Worm (Caenorhabditis elegans) whole organism, late embryonic: Measurements from ENCODE around the gene D2023.4.
A peak's percentile ranks its signal among the peaks of the same experiment; 100 is the strongest.

Experiments
- C08G9.2 ChIP-seq: sonication (generic microtip); optimal IDR thresholded peaks from 2 replicates; lab custom pipeline; 2016; ENCODE audit warnings: mild to moderate bottlenecking, missing genetic modification characterization, moderate library complexity, missing compliant biosample characterization
- F13H6.1 ChIP-seq: sonication (generic microtip); optimal IDR thresholded peaks from 2 replicates; lab custom pipeline; 2016; ENCODE audit warnings: missing genetic modification characterization, missing compliant biosample characterization
- K02D7.2 ChIP-seq: sonication (generic microtip); optimal IDR thresholded peaks from 2 replicates; lab custom pipeline; 2017; ENCODE audit warnings: mild to moderate bottlenecking, missing genetic modification characterization, missing compliant biosample characterization
- K09A11.1 ChIP-seq: sonication (generic microtip); optimal IDR thresholded peaks from 2 replicates; lab custom pipeline; 2017; ENCODE audit warnings: antibody characterized with exemption, mild to moderate bottlenecking, missing genetic modification characterization, missing compliant biosample characterization; ENCODE audit not compliant: insufficient read depth
- T23F11.4 ChIP-seq: fragments of 200-800 bp; sonication (Bioruptor generic); optimal IDR thresholded peaks from 2 replicates; lab custom pipeline; 2018; ENCODE audit warnings: mild to moderate bottlenecking, missing genetic modification characterization, missing compliant biosample characterization
- Y22D7AL.16 ChIP-seq: sonication (generic microtip); optimal IDR thresholded peaks from 2 replicates; lab custom pipeline; 2016; ENCODE audit warnings: missing genetic modification characterization, missing compliant biosample characterization
- ceh-14 ChIP-seq: sonication (generic microtip); optimal IDR thresholded peaks from 2 replicates; lab custom pipeline; 2016; ENCODE audit warnings: missing genotype, missing genetic modification characterization, missing compliant biosample characterization
- ceh-18 ChIP-seq: sonication (generic microtip); optimal IDR thresholded peaks from 2 replicates; lab custom pipeline; 2016; ENCODE audit warnings: missing genetic modification characterization, missing compliant biosample characterization
- ceh-19 ChIP-seq: fragments of 200-800 bp; sonication (Bioruptor generic); optimal IDR thresholded peaks from 2 replicates; lab custom pipeline; 2018; ENCODE audit warnings: mild to moderate bottlenecking, missing genetic modification characterization, missing compliant biosample characterization
- ceh-2 ChIP-seq: sonication (generic microtip); optimal IDR thresholded peaks from 2 replicates; lab custom pipeline; 2016; ENCODE audit warnings: missing genotype, missing genetic modification characterization, missing compliant biosample characterization
- ceh-22 ChIP-seq: sonication (generic microtip); optimal IDR thresholded peaks from 2 replicates; lab custom pipeline; 2017; ENCODE audit warnings: missing biosample characterization, missing genetic modification characterization
- ceh-24 ChIP-seq: sonication (generic microtip); optimal IDR thresholded peaks from 2 replicates; lab custom pipeline; 2016; ENCODE audit warnings: mild to moderate bottlenecking, missing genetic modification characterization, missing compliant biosample characterization
- ceh-31 ChIP-seq: sonication (generic microtip); optimal IDR thresholded peaks from 2 replicates; lab custom pipeline; 2016; ENCODE audit warnings: missing genetic modification characterization, missing compliant biosample characterization
- ceh-45 ChIP-seq: fragments of 200-800 bp; sonication (Bioruptor generic); IDR thresholded peaks from 2 replicates; pipeline ENCODE4 v1.3.6; 2022; ENCODE audit warnings: missing genetic modification reagents, missing genetic modification characterization, missing compliant biosample characterization
- ceh-48 ChIP-seq: sonication (generic microtip); optimal IDR thresholded peaks from 2 replicates; lab custom pipeline; 2016; ENCODE audit warnings: missing genetic modification characterization, inconsistent platforms, missing compliant biosample characterization
- che-1 ChIP-seq: sonication (generic microtip); optimal IDR thresholded peaks from 2 replicates; lab custom pipeline; 2016; ENCODE audit warnings: mild to moderate bottlenecking, missing genetic modification characterization, missing compliant biosample characterization
- dmd-4 ChIP-seq: sonication (generic microtip); optimal IDR thresholded peaks from 2 replicates; lab custom pipeline; 2016; ENCODE audit warnings: borderline replicate concordance, missing genetic modification characterization, missing compliant biosample characterization
- dve-1 ChIP-seq: sonication (generic microtip); optimal IDR thresholded peaks from 2 replicates; lab custom pipeline; 2017; ENCODE audit warnings: antibody characterized with exemption, mild to moderate bottlenecking, missing genetic modification characterization, missing compliant biosample characterization
- elt-2 ChIP-seq: sonication (generic microtip); optimal IDR thresholded peaks from 2 replicates; lab custom pipeline; 2016; ENCODE audit warnings: missing genetic modification reagents, missing genetic modification characterization, missing compliant biosample characterization
- elt-4 ChIP-seq: sonication (generic microtip); optimal IDR thresholded peaks from 2 replicates; lab custom pipeline; 2016; ENCODE audit warnings: missing genetic modification characterization, missing compliant biosample characterization
- fkh-10 ChIP-seq: fragments of 150-350 bp; optimal IDR thresholded peaks from 2 replicates; lab custom pipeline; 2014; ENCODE audit warnings: missing biosample characterization, missing genetic modification reagents, missing genetic modification characterization
- gmeb-2 ChIP-seq: sonication (generic microtip); optimal IDR thresholded peaks from 2 replicates; lab custom pipeline; 2016; ENCODE audit warnings: missing genetic modification characterization, inconsistent platforms, missing compliant biosample characterization
- hlh-13 ChIP-seq: fragments of 200-800 bp; sonication (Bioruptor generic); optimal IDR thresholded peaks from 2 replicates; lab custom pipeline; 2018; ENCODE audit warnings: mild to moderate bottlenecking, missing genetic modification characterization, missing compliant biosample characterization
- hlh-15 ChIP-seq: sonication (generic microtip); optimal IDR thresholded peaks from 2 replicates; lab custom pipeline; 2016; ENCODE audit warnings: missing genetic modification characterization, missing compliant biosample characterization
- hlh-6 ChIP-seq: sonication (generic microtip); optimal IDR thresholded peaks from 2 replicates; lab custom pipeline; 2016; ENCODE audit warnings: missing genotype, missing genetic modification characterization, missing compliant biosample characterization
- lim-6 ChIP-seq: sonication (generic microtip); optimal IDR thresholded peaks from 2 replicates; lab custom pipeline; 2016; ENCODE audit warnings: missing genetic modification characterization, missing compliant biosample characterization
- mec-3 ChIP-seq: sonication (generic microtip); optimal IDR thresholded peaks from 2 replicates; lab custom pipeline; 2016; ENCODE audit warnings: borderline replicate concordance, missing genetic modification characterization, missing compliant biosample characterization
- nhr-232 ChIP-seq: sonication (generic microtip); optimal IDR thresholded peaks from 2 replicates; lab custom pipeline; 2016; ENCODE audit warnings: missing genetic modification characterization, missing compliant biosample characterization
- npax-4 ChIP-seq: sonication (generic microtip); optimal IDR thresholded peaks from 2 replicates; lab custom pipeline; 2016; ENCODE audit warnings: missing genetic modification characterization, missing compliant biosample characterization
- odd-2 ChIP-seq: sonication (generic microtip); optimal IDR thresholded peaks from 2 replicates; lab custom pipeline; 2017; ENCODE audit warnings: antibody characterized with exemption, mild to moderate bottlenecking, missing genetic modification characterization, missing compliant biosample characterization
- pag-3 ChIP-seq: sonication (generic microtip); optimal IDR thresholded peaks from 2 replicates; lab custom pipeline; 2016; ENCODE audit warnings: missing compliant biosample characterization, missing genetic modification characterization, borderline replicate concordance
- pat-9 ChIP-seq: fragments of 200-800 bp; sonication (Bioruptor generic); optimal IDR thresholded peaks from 2 replicates; lab custom pipeline; 2018; ENCODE audit warnings: mild to moderate bottlenecking, missing genetic modification characterization, moderate library complexity, missing compliant biosample characterization
- pax-1 ChIP-seq: fragments of 150-350 bp; optimal IDR thresholded peaks from 2 replicates; lab custom pipeline; 2014; ENCODE audit warnings: missing biosample characterization, missing genetic modification characterization
- pha-2 ChIP-seq: sonication (generic microtip); optimal IDR thresholded peaks from 2 replicates; lab custom pipeline; 2017; ENCODE audit warnings: mild to moderate bottlenecking, missing genetic modification characterization, missing compliant biosample characterization
- pha-4 ChIP-seq: fragments of 150-350 bp; optimal IDR thresholded peaks from 2 replicates; lab custom pipeline; 2018; ENCODE audit warnings: missing biosample characterization, missing genetic modification reagents, missing genetic modification characterization
- ref-2 ChIP-seq: sonication (generic microtip); optimal IDR thresholded peaks from 2 replicates; lab custom pipeline; 2016; ENCODE audit warnings: missing genetic modification characterization, missing compliant biosample characterization
- sdc-2 ChIP-seq: sonication (generic microtip); optimal IDR thresholded peaks from 2 replicates; lab custom pipeline; 2016; ENCODE audit warnings: missing genotype, missing genetic modification characterization, missing compliant biosample characterization
- sox-4 ChIP-seq: sonication (generic microtip); optimal IDR thresholded peaks from 2 replicates; lab custom pipeline; 2017; ENCODE audit warnings: mild to moderate bottlenecking, missing genetic modification characterization, inconsistent platforms, missing compliant biosample characterization
- tbx-2 ChIP-seq: sonication (generic microtip); optimal IDR thresholded peaks from 2 replicates; lab custom pipeline; 2016; ENCODE audit warnings: missing genetic modification characterization, missing compliant biosample characterization
- ttx-3 ChIP-seq: sonication (generic microtip); optimal IDR thresholded peaks from 2 replicates; lab custom pipeline; 2016; ENCODE audit warnings: missing genetic modification reagents, missing genetic modification characterization, missing compliant biosample characterization
- unc-3 ChIP-seq, 2 experiments: fragments of 200-800 bp in 1 of 2; sonication (Bioruptor generic) in 1 of 2; sonication (generic microtip) in 1 of 2; conservative IDR thresholded peaks in 1 of 2; optimal IDR thresholded peaks in 1 of 2; 2 replicates each; pipeline versions ENCODE4 v1.3.6 to Lab custom; 2016 to 2022; ENCODE audit warnings: missing compliant biosample characterization in 2 of 2, missing genetic modification characterization in 2 of 2, missing genetic modification reagents in 1 of 2
- unc-86 ChIP-seq: sonication (generic microtip); optimal IDR thresholded peaks from 2 replicates; lab custom pipeline; 2016; ENCODE audit warnings: missing genetic modification characterization, missing compliant biosample characterization
- ztf-16 ChIP-seq: sonication (generic microtip); optimal IDR thresholded peaks from 2 replicates; lab custom pipeline; 2017; ENCODE audit warnings: missing genetic modification characterization, missing compliant biosample characterization

Gene D2023.4

DNA sequence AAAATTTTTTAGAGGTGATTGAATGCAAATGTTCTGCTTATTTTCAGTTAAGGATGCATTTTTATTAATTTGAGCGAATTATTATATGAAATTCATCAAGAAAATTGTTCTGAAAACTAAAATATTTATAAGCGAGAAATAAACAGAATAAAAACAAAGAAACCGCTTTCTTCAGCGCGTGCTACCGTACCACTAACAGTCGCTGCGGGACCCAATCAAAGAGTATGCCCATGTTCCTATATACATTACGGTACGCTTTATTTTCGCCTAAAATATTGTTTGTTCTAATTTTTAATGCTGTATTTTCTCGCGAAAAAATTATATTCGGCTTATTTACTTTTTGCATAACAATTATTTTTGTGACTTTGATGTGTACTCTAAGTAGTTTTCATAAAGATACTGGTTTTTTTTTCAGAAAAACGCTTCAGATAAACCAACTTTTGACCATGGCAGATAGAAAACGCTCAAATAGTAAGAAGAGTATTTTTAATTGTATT is 37.8 kb downstream of the D2023.4 start, which contains the start of gene F55A11.8:
TSS of gene F55A11.8 (plus strand) at position 447 of the 497 bp plus-strand sequence.
- no peak for TF ChIP-seq ceh-22
- TF ChIP-seq, all 69 proteins: peak for 0

ce11 chrV:11787258-11787657 is 38.3 kb downstream of the D2023.4 start, which contains the start of gene F55A11.7:
Gene F55A11.7 (minus strand): TSS chrV:11787443.
- TF ChIP-seq tbx-2 (tag; lab: Kevin White, UChicago) (no peak), F13H6.1 (tag; lab: Kevin White, UChicago) (no peak), pha-4 (tag; lab: Kevin White, UChicago) (no peak), hlh-13 (GFP tag; lab: Kevin White, UChicago) (no peak), elt-4 (tag; lab: Kevin White, UChicago) (no peak), ref-2 (tag; lab: Kevin White, UChicago) (no peak), nhr-232 (tag; lab: Kevin White, UChicago) (no peak), ceh-24 (tag; lab: Kevin White, UChicago) (no peak), Y22D7AL.16 (tag; lab: Kevin White, UChicago) (no peak), npax-4 (tag; lab: Kevin White, UChicago) (no peak), K09A11.1 (tag; lab: Kevin White, UChicago) (no peak), pax-1 (tag; lab: Kevin White, UChicago) (no peak), ceh-19 (GFP tag; lab: Kevin White, UChicago) (no peak), unc-3 (GFP tag; conservative IDR thresholded peaks at IDR 0.05; lab: Robert Waterston, UW) (no peak), unc-3 (tag; optimal IDR thresholded peaks at IDR 0.05; lab: Kevin White, UChicago) (no peak), odd-2 (tag; lab: Kevin White, UChicago) (no peak), ceh-2 (tag; lab: Kevin White, UChicago) (no peak), elt-2 (tag; lab: Kevin White, UChicago) (no peak), ceh-45 (GFP tag; lab: Robert Waterston, UW) (no peak), ceh-48 (no peak)

DNA sequence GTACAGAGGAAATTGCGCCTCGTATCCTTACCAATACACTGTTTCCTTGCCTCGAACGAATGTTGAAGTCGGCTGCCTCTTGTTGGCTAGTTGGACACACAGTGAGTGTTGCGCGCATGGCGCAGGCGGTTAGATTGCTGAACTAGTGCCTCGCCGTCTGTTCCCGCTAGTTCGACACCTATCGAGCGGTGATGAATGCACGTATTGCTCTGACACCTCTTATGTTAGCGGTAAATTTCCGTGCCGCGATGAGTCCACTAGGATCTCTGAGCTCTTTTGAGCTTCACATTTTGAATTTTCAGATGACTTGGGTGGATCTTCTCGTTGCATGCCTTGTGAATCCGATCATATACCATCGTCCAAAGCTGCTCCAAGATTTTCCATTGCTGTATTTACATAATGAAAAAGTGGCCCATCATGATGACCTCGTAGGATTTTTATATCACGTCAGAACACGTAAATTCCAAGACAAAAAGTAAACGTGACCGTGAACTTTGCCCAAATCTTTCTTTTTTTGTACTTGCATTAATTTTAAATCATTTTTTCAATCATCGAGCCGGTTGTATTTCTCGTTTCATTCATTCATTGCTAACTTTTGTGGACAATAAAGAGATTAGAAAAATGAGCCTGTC is 42.6 kb downstream of the D2023.4 start, which contains the start of gene F55A11.11:
TSS of gene F55A11.11 (plus strand) at position 341 of the 632 bp plus-strand sequence.
- TF ChIP-seq mec-3 (tag; lab: Kevin White, UChicago) (peak; percentile 80), gmeb-2 (tag; lab: Kevin White, UChicago) (peak; percentile 94), ceh-48 (peak; percentile 91), sox-4 (tag; lab: Kevin White, UChicago) (peak; percentile 97), T23F11.4 (GFP tag; lab: Kevin White, UChicago) (peak; percentile 92), sdc-2 (tag; lab: Kevin White, UChicago) (peak; percentile 87), npax-4 (tag; lab: Kevin White, UChicago) (peak; percentile 90), che-1 (tag; lab: Kevin White, UChicago) (peak; percentile 95), unc-86 (tag; lab: Kevin White, UChicago) (peak; percentile 85), elt-2 (tag; lab: Kevin White, UChicago) (peak; percentile 96), ztf-16 (tag; lab: Kevin White, UChicago) (peak; percentile 94), hlh-13 (GFP tag; lab: Kevin White, UChicago) (peak; percentile 94), pha-2 (peak; percentile 98), ceh-14 (peak; percentile 94), ttx-3 (tag; lab: Kevin White, UChicago) (peak; percentile 82), dmd-4 (tag; lab: Kevin White, UChicago) (peak; percentile 83), ceh-31 (tag; lab: Kevin White, UChicago) (peak; percentile 85), pat-9 (tag; lab: Kevin White, UChicago) (peak; percentile 97), unc-3 (GFP tag; conservative IDR thresholded peaks at IDR 0.05; lab: Robert Waterston, UW) (peak; percentile 93), unc-3 (tag; optimal IDR thresholded peaks at IDR 0.05; lab: Kevin White, UChicago) (peak; percentile 92), F13H6.1 (tag; lab: Kevin White, UChicago) (peak; percentile 87), ceh-2 (tag; lab: Kevin White, UChicago) (peak; percentile 88), tbx-2 (tag; lab: Kevin White, UChicago) (peak; percentile 94), pax-1 (tag; lab: Kevin White, UChicago) (no peak), lim-6 (peak; percentile 48), K02D7.2 (peak; percentile 91), ceh-18 (tag; lab: Kevin White, UChicago) (peak; percentile 79), pha-4 (tag; lab: Kevin White, UChicago) (no peak), ceh-22 (peak; percentile 44), fkh-10 (GFP tag; lab: Kevin White, UChicago) (peak; percentile 85), C08G9.2 (tag; lab: Kevin White, UChicago) (peak; percentile 82), odd-2 (tag; lab: Kevin White, UChicago) (peak; percentile 56), hlh-15 (tag; lab: Kevin White, UChicago) (peak; percentile 90), Y22D7AL.16 (tag; lab: Kevin White, UChicago) (peak; percentile 89), hlh-6 (tag; lab: Kevin White, UChicago) (peak; percentile 93), dve-1 (tag; lab: Kevin White, UChicago) (peak; percentile 89), pag-3 (peak; percentile 75), ceh-24 (tag; lab: Kevin White, UChicago) (peak; percentile 88)
